Fruit fly (Drosophila melanogaster) Kc167 (cell line): ENCODE data around the gene Diap1.

Experiments used
- Myc ChIP-seq: fragments of >200 bp; optimal IDR thresholded peaks from 2 replicates; lab custom pipeline; 2017; ENCODE audit warnings: missing external identifiers
- Sin3A ChIP-seq: fragments of >200 bp; optimal IDR thresholded peaks from 2 replicates; lab custom pipeline; 2018; ENCODE audit warnings: missing external identifiers
- h ChIP-seq: fragments of >200 bp; optimal IDR thresholded peaks from 3 replicates; lab custom pipeline; 2018; ENCODE audit warnings: missing external identifiers
- insv ChIP-seq: fragments of >200 bp; optimal IDR thresholded peaks from 3 replicates; lab custom pipeline; 2018; ENCODE audit warnings: missing external identifiers
- psq ChIP-seq: fragments of >200 bp; optimal IDR thresholded peaks from 2 replicates; lab custom pipeline; 2017; ENCODE audit warnings: missing external identifiers
- ttk ChIP-seq: sonication (Bioruptor generic); optimal IDR thresholded peaks from 2 replicates; lab custom pipeline; 2017; ENCODE audit warnings: missing external identifiers

Gene Diap1

dm6 chr3L:16052145-16053025, 1.6 kb upstream of the Diap1 start:
- TF ChIP-seq ttk (lab: Kevin White, UChicago) (no peak), insv (lab: Kevin White, UChicago) (no peak), Sin3A (lab: Kevin White, UChicago) (no peak), h (no peak), psq (lab: Kevin White, UChicago) (no peak), Myc (lab: Kevin White, UChicago) (no peak)

dm6 chr3L:16051719-16052122, 887 bp upstream of the Diap1 start, which contains the start of gene Mbs:
TSS of gene Mbs (plus strand) at chr3L:16051959.
- TF ChIP-seq Myc (lab: Kevin White, UChicago): no peak
- no peak for TF ChIP-seq Sin3A (lab: Kevin White, UChicago)
- no peak for TF ChIP-seq h
- no peak for TF ChIP-seq insv (lab: Kevin White, UChicago)
- TF ChIP-seq psq (lab: Kevin White, UChicago): no peak
- TF ChIP-seq ttk (lab: Kevin White, UChicago): no peak

dm6 chr3L:16049955-16050886, 613 bp downstream of the Diap1 start:
- TF ChIP-seq Sin3A (lab: Kevin White, UChicago): no peak
- no peak for TF ChIP-seq insv (lab: Kevin White, UChicago)
- no peak for TF ChIP-seq Myc (lab: Kevin White, UChicago)
- no peak for TF ChIP-seq h
- TF ChIP-seq psq (lab: Kevin White, UChicago): no peak
- no peak for TF ChIP-seq ttk (lab: Kevin White, UChicago)

dm6 chr3L:16048722-16049459, 1.9 kb downstream of the Diap1 start:
- no peak for TF ChIP-seq insv (lab: Kevin White, UChicago)
- no peak for TF ChIP-seq ttk (lab: Kevin White, UChicago)
- TF ChIP-seq Sin3A (lab: Kevin White, UChicago): no peak
- TF ChIP-seq h: no peak
- no peak for TF ChIP-seq Myc (lab: Kevin White, UChicago)
- TF ChIP-seq psq (lab: Kevin White, UChicago): no peak

dm6 chr3L:16048086-16048485, 2.7 kb downstream of the Diap1 start:
- TF ChIP-seq h (no peak), psq (lab: Kevin White, UChicago) (no peak), Sin3A (lab: Kevin White, UChicago) (no peak), ttk (lab: Kevin White, UChicago) (no peak)

- TF ChIP-seq ttk (lab: Kevin White, UChicago) (no peak), insv (lab: Kevin White, UChicago) (no peak), h (no peak)
Measured at dm6 chr3L:16047105-16047504, 3.7 kb downstream of the Diap1 start.

dm6 chr3L:16046387-16047066, 4.3 kb downstream of the Diap1 start:
- TF ChIP-seq psq (lab: Kevin White, UChicago): no peak
- TF ChIP-seq Myc (lab: Kevin White, UChicago): no peak
- no peak for TF ChIP-seq insv (lab: Kevin White, UChicago)
- no peak for TF ChIP-seq Sin3A (lab: Kevin White, UChicago)
- no peak for TF ChIP-seq h

dm6 chr3L:16045831-16046336, 5.0 kb downstream of the Diap1 start:
- TF ChIP-seq Myc (lab: Kevin White, UChicago) (no peak), ttk (lab: Kevin White, UChicago) (no peak), Sin3A (lab: Kevin White, UChicago) (no peak), insv (lab: Kevin White, UChicago) (no peak), h (no peak), psq (lab: Kevin White, UChicago) (no peak)

- TF ChIP-seq psq (lab: Kevin White, UChicago): no peak
- TF ChIP-seq h: no peak
- no peak for TF ChIP-seq Sin3A (lab: Kevin White, UChicago)
- no peak for TF ChIP-seq insv (lab: Kevin White, UChicago)
- no peak for TF ChIP-seq ttk (lab: Kevin White, UChicago)
- no peak for TF ChIP-seq Myc (lab: Kevin White, UChicago)
Measured at dm6 chr3L:16045083-16045830, 5.6 kb downstream of the Diap1 start.
